Fruit fly (Drosophila melanogaster): Measurements from ENCODE around the gene Trmt61.
A peak's percentile ranks its signal among the peaks of the same experiment; 100 is the strongest.

Trmt61 gene

DNA sequence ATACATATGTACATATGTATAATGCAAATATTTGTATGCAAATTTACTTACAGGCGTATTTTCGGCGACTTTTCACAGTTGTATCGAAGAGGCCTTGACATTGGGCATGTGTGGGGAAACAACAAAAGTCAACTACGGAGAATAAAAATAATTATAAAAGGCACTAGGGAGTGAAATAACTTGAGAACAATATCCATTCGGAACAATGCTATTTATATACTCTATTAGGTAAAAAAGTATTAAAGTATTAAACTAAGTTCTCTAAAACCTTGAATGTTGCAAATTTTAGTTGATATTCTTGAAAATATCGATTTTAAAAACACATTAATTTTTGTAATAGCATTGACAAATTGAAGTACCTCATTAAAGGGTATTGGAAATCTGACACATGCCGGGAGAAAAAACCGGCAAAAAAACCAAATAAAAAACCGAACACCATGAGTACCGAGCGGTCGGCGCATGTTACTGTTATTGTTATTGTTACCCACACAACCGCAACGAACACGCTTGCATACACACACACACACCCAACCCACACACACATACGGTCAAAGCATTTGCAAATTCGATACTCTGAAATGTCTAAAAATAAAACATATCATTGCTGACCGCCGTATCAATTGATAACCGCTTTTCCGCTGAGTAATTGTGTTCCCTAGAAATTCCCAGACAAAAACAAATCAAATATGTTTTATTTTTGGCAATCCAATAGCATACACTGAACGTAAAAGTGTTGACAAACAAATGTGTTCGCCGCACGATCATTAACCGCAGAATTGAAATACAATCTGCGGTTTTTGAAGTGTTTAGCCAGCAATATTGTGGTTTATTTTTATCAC lies 45.2 kb downstream of the Trmt61 start (continued):
- TF ChIP-seq zen (tag; optimal IDR thresholded peaks at IDR 0.05): no peak
- no peak for TF ChIP-seq sens-2 (GFP tag; IDR thresholded peaks at IDR 0.05)
- peak; percentile 46 for TF ChIP-seq zf30C (GFP tag; optimal IDR thresholded peaks at IDR 0.05)
- no peak for TF ChIP-seq pum (GFP tag; optimal IDR thresholded peaks at IDR 0.05)
- no peak for TF ChIP-seq vnd (GFP tag; IDR thresholded peaks at IDR 0.05; ENCODE audit: partially characterized antibody)
- TF ChIP-seq CG6689 (GFP tag; IDR thresholded peaks at IDR 0.05): no peak
- TF ChIP-seq ftz-f1 (GFP tag; optimal IDR thresholded peaks at IDR 0.05): no peak
- no peak for TF ChIP-seq cwo (GFP tag; optimal IDR thresholded peaks at IDR 0.05)
- TF ChIP-seq CG5953 (GFP tag; IDR thresholded peaks at IDR 0.05): no peak
- TF ChIP-seq CG6254 (GFP tag; optimal IDR thresholded peaks at IDR 0.05): no peak
- no peak for TF ChIP-seq cad (GFP tag; optimal IDR thresholded peaks at IDR 0.05)
- no peak; the same call in 1 of the 2 replicates for TF ChIP-seq lmd (GFP tag; IDR thresholded peaks at IDR 0.05)
- TF ChIP-seq nmo (GFP tag; optimal IDR thresholded peaks at IDR 0.05): peak; percentile 28
- TF ChIP-seq CG5180 (GFP tag; optimal IDR thresholded peaks at IDR 0.05): no peak
- 0 out of 2 replicates have a peak, but pooled peaks have one; percentile 22 for TF ChIP-seq cas (GFP tag; IDR thresholded peaks at IDR 0.05)
- no peak for TF ChIP-seq pros (GFP tag; optimal IDR thresholded peaks at IDR 0.05)
- TF ChIP-seq HLH3B (GFP tag; IDR thresholded peaks at IDR 0.05): no peak
- no peak for TF ChIP-seq unc-4 (GFP tag; IDR thresholded peaks at IDR 0.05; ENCODE audit: partially characterized antibody)
- TF ChIP-seq amos (GFP tag; IDR thresholded peaks at IDR 0.05; ENCODE audit: partially characterized antibody): no peak
- TF ChIP-seq CG14860 (GFP tag; IDR thresholded peaks at IDR 0.05; ENCODE audit: partially characterized antibody): no peak
- TF ChIP-seq dpn (GFP tag; optimal IDR thresholded peaks at IDR 0.05): no peak
- no peak for TF ChIP-seq crc (GFP tag; optimal IDR thresholded peaks at IDR 0.05)
- TF ChIP-seq CG34224 (GFP tag; IDR thresholded peaks at IDR 0.05; ENCODE audit: partially characterized antibody): no peak
- no peak for TF ChIP-seq ham (GFP tag; IDR thresholded peaks at IDR 0.05)
- no peak for TF ChIP-seq pan (optimal IDR thresholded peaks at IDR 0.05)
- TF ChIP-seq pan (GFP tag; optimal IDR thresholded peaks at IDR 0.05 in 1 of 2, IDR thresholded peaks at IDR 0.05 in 1 of 2): peak in 1 of 2 experiments; percentile 70
- TF ChIP-seq Neu2 (GFP tag; optimal IDR thresholded peaks at IDR 0.05; ENCODE audit: borderline replicate concordance): no peak
- TF ChIP-seq CG12155 (GFP tag; optimal IDR thresholded peaks at IDR 0.05): peak; percentile 28
- no peak for TF ChIP-seq seq (GFP tag; IDR thresholded peaks at IDR 0.05)
- TF ChIP-seq CG4424 (GFP tag; optimal IDR thresholded peaks at IDR 0.05): no peak
- TF ChIP-seq Mes4 (GFP tag; optimal IDR thresholded peaks at IDR 0.05): no peak
- TF ChIP-seq run (tag; optimal IDR thresholded peaks at IDR 0.05): no peak
- TF ChIP-seq gcm2 (GFP tag; optimal IDR thresholded peaks at IDR 0.05): no peak
- TF ChIP-seq CG16815 (GFP tag; optimal IDR thresholded peaks at IDR 0.05): peak; percentile 8
- TF ChIP-seq Ravus (GFP tag; IDR thresholded peaks at IDR 0.05): no peak
- no peak for TF ChIP-seq sug (tag; optimal IDR thresholded peaks at IDR 0.05)
- TF ChIP-seq CG10321 (GFP tag; IDR thresholded peaks at IDR 0.05): no peak
- TF ChIP-seq HHEX (GFP tag; optimal IDR thresholded peaks at IDR 0.05): no peak
- TF ChIP-seq Xbp1 (GFP tag; optimal IDR thresholded peaks at IDR 0.05): no peak
- TF ChIP-seq BtbVII (GFP tag; optimal IDR thresholded peaks at IDR 0.05): peak; percentile 48
- peak; percentile 49 for TF ChIP-seq caup (GFP tag; optimal IDR thresholded peaks at IDR 0.05; ENCODE audit: severe bottlenecking)
- no peak for TF ChIP-seq NC2α (GFP tag; optimal IDR thresholded peaks at IDR 0.05)
- no peak for TF ChIP-seq BEAF-32 (GFP tag; optimal IDR thresholded peaks at IDR 0.05)
- TF ChIP-seq gt (GFP tag; IDR thresholded peaks at IDR 0.05): no peak
- TF ChIP-seq CG18262 (tag; optimal IDR thresholded peaks at IDR 0.05): peak; percentile 13
- TF ChIP-seq cato (GFP tag; optimal IDR thresholded peaks at IDR 0.05; ENCODE audit: borderline replicate concordance): no peak
- no peak for TF ChIP-seq lov (optimal IDR thresholded peaks at IDR 0.05)
- no peak for TF ChIP-seq lov (GFP tag; IDR thresholded peaks at IDR 0.05)
- TF ChIP-seq E2f1 (GFP tag; IDR thresholded peaks at IDR 0.05): no peak
